Fruit fly (Drosophila melanogaster) whole organism, larva: Measurements from ENCODE around the gene Atg17.

Experiments used
- noc ChIP-seq: fragments of 200-800 bp; sonication (Bioruptor generic); optimal IDR thresholded peaks from 3 replicates; lab custom pipeline; 2019; ENCODE audit warnings: missing biosample characterization, mild to moderate bottlenecking, missing genetic modification characterization, moderate library complexity

Gene Atg17

dm6 chr3R:5647705-5648568 lies 21.6 kb upstream of the Atg17 start:
- TF ChIP-seq noc (tag; lab: Kevin White, UChicago), result peak; percentile 24

dm6 chr3R:5648569-5649476 lies 20.7 kb upstream of the Atg17 start, which contains the start of the genes MTA1-like and Sec23:
Gene MTA1-like (minus strand): TSS chr3R:5648738.
Gene Sec23 (plus strand): TSS chr3R:5649065.
- TF ChIP-seq noc (tag; lab: Kevin White, UChicago), result peak; percentile 66

dm6 chr3R:5649903-5650302 lies 19.6 kb upstream of the Atg17 start:
- no peak for TF ChIP-seq noc (tag; lab: Kevin White, UChicago)

dm6 chr3R:5653887-5654286 lies 15.6 kb upstream of the Atg17 start:
- no peak for TF ChIP-seq noc (tag; lab: Kevin White, UChicago)

- TF ChIP-seq noc (tag; lab: Kevin White, UChicago), result peak; percentile 88
These were observed 14.8 kb upstream of the Atg17 start, which contains the start of the genes elm and MED27 for dm6 chr3R:5654692-5655181. Gene elm (minus strand): TSS chr3R:5654861. Gene MED27 (plus strand): TSS chr3R:5655139.

dm6 chr3R:5658984-5659802 lies 10.3 kb upstream of the Atg17 start:
- TF ChIP-seq noc (tag; lab: Kevin White, UChicago), result no peak

dm6 chr3R:5659829-5660197 lies 9.7 kb upstream of the Atg17 start, which contains the start of gene CG2182:
Gene CG2182 (minus strand): TSS chr3R:5659912.
- TF ChIP-seq noc (tag; lab: Kevin White, UChicago), result no peak

- TF ChIP-seq noc (tag; lab: Kevin White, UChicago), result no peak
These were observed 9.2 kb upstream of the Atg17 start, which contains the start of gene Wdr33 for dm6 chr3R:5660198-5660893. Gene Wdr33 (plus strand): TSS chr3R:5660635.

- TF ChIP-seq noc (tag; lab: Kevin White, UChicago), result peak; percentile 8
These were observed 487 bp downstream of the Atg17 start for dm6 chr3R:5669740-5670659.

- no peak for TF ChIP-seq noc (tag; lab: Kevin White, UChicago)
These were observed 1.2 kb downstream of the Atg17 start for dm6 chr3R:5670660-5671264.

dm6 chr3R:5671265-5671663 lies 1.8 kb downstream of the Atg17 start:
- TF ChIP-seq noc (tag; lab: Kevin White, UChicago), result no peak

dm6 chr3R:5671795-5672657 lies 2.5 kb downstream of the Atg17 start:
- no peak for TF ChIP-seq noc (tag; lab: Kevin White, UChicago)
